Fruit fly (Drosophila melanogaster) whole organism, adult: ENCODE results near the gene Nup358.

Source experiments
- CG11617 ChIP-seq: fragments of 200-800 bp; sonication (Bioruptor generic); optimal IDR thresholded peaks from 2 replicates; lab custom pipeline; 2017; ENCODE audit warnings: mild to moderate bottlenecking, missing biosample characterization, missing genetic modification reagents, missing genetic modification characterization
- CG12768 ChIP-seq: fragments of 200-800 bp; sonication (Bioruptor generic); optimal IDR thresholded peaks from 2 replicates; lab custom pipeline; 2017; ENCODE audit warnings: missing biosample characterization, missing genetic modification characterization, mild to moderate bottlenecking, moderate library complexity, missing genetic modification reagents
- CG14711 ChIP-seq: fragments of 200-800 bp; sonication (Bioruptor generic); optimal IDR thresholded peaks from 2 replicates; lab custom pipeline; 2018; ENCODE audit warnings: missing biosample characterization, mild to moderate bottlenecking, missing genetic modification characterization, moderate library complexity
- CG1620 ChIP-seq: fragments of 200-800 bp; sonication (Bioruptor generic); optimal IDR thresholded peaks from 2 replicates; lab custom pipeline; 2016; ENCODE audit warnings: missing biosample characterization, missing genetic modification characterization
- CG33017 ChIP-seq: fragments of 200-800 bp; sonication (Bioruptor generic); optimal IDR thresholded peaks from 2 replicates; lab custom pipeline; 2018; ENCODE audit warnings: missing biosample characterization, mild to moderate bottlenecking, missing genetic modification characterization, moderate library complexity
- CG5204 ChIP-seq: fragments of 200-800 bp; sonication (Bioruptor generic); optimal IDR thresholded peaks from 2 replicates; lab custom pipeline; 2016; ENCODE audit warnings: missing biosample characterization, missing genetic modification characterization
- CG7045 ChIP-seq: fragments of 200-800 bp; sonication (Bioruptor generic); optimal IDR thresholded peaks from 2 replicates; lab custom pipeline; 2017; ENCODE audit warnings: missing biosample characterization, mild to moderate bottlenecking, missing genetic modification characterization
- CG7101 ChIP-seq: fragments of 200-800 bp; sonication (Bioruptor generic); optimal IDR thresholded peaks from 2 replicates; lab custom pipeline; 2018; ENCODE audit warnings: missing biosample characterization, mild to moderate bottlenecking, missing genetic modification characterization, moderate library complexity
- Clk ChIP-seq: fragments of 200-800 bp; sonication (Bioruptor generic); optimal IDR thresholded peaks from 2 replicates; lab custom pipeline; 2017; ENCODE audit warnings: missing biosample characterization, missing genetic modification characterization
- Crg-1 ChIP-seq: fragments of 200-800 bp; sonication (Bioruptor generic); optimal IDR thresholded peaks from 2 replicates; lab custom pipeline; 2016; ENCODE audit warnings: missing biosample characterization, missing genetic modification characterization
- Hr96 ChIP-seq: fragments of 200-800 bp; sonication (Bioruptor generic); optimal IDR thresholded peaks from 2 replicates; lab custom pipeline; 2016; ENCODE audit warnings: missing biosample characterization, missing genetic modification characterization
- Mnt ChIP-seq: fragments of 200-800 bp; sonication (Bioruptor generic); optimal IDR thresholded peaks from 2 replicates; lab custom pipeline; 2016; ENCODE audit warnings: missing biosample characterization, mild to moderate bottlenecking, missing genetic modification characterization
- bab1 ChIP-seq: fragments of 200-800 bp; sonication (Bioruptor generic); optimal IDR thresholded peaks from 3 replicates; lab custom pipeline; 2019; ENCODE audit warnings: missing biosample characterization, mild to moderate bottlenecking, missing genetic modification characterization, moderate library complexity
- cic ChIP-seq: fragments of 200-800 bp; sonication (Bioruptor generic); optimal IDR thresholded peaks from 2 replicates; lab custom pipeline; 2017; ENCODE audit warnings: missing biosample characterization, mild to moderate bottlenecking, missing genetic modification characterization, moderate library complexity
- cnc ChIP-seq, 2 experiments: fragments of >200 bp; optimal IDR thresholded peaks; 2 replicates each; lab custom pipeline; 2017
- kay ChIP-seq: fragments of 200-800 bp; sonication (Bioruptor generic); peaks from one replicate; lab custom pipeline; 2016; ENCODE audit warnings: missing biosample characterization, missing genetic modification characterization, borderline replicate concordance
- ovo ChIP-seq: fragments of 200-800 bp; sonication (Bioruptor generic); optimal IDR thresholded peaks from 2 replicates; lab custom pipeline; 2016; ENCODE audit warnings: missing biosample characterization, missing genetic modification characterization
- pad ChIP-seq: fragments of 200-800 bp; sonication (Bioruptor generic); optimal IDR thresholded peaks from 3 replicates; lab custom pipeline; 2017; ENCODE audit warnings: missing biosample characterization, missing genetic modification characterization, mild to moderate bottlenecking, moderate library complexity, missing genetic modification reagents
- tj ChIP-seq: fragments of 200-800 bp; sonication (Bioruptor generic); optimal IDR thresholded peaks from 3 replicates; lab custom pipeline; 2017; ENCODE audit warnings: missing biosample characterization, mild to moderate bottlenecking, missing genetic modification characterization, moderate library complexity
- toe ChIP-seq: fragments of 200-800 bp; sonication (Bioruptor generic); optimal IDR thresholded peaks from 2 replicates; lab custom pipeline; 2016; ENCODE audit warnings: missing biosample characterization, missing genetic modification characterization

The Nup358 gene

dm6 chr3R:25232271-25232989, 16.7 kb upstream of the Nup358 start, which contains the start of gene Cad96Cb:
TSS of gene Cad96Cb (minus strand) at chr3R:25232321.
- TF ChIP-seq CG12768 (GFP tag; lab: Kevin White, UChicago) (no peak), toe (no peak), Hr96 (GFP tag; lab: Kevin White, UChicago) (no peak), Mnt (no peak), Clk (GFP tag; lab: Kevin White, UChicago) (no peak), CG11617 (GFP tag; lab: Kevin White, UChicago) (no peak), cnc (optimal IDR thresholded peaks at IDR 0.05; lab: Kevin White, UChicago) (no peak), cic (GFP tag; lab: Kevin White, UChicago) (no peak), CG14711 (tag; lab: Kevin White, UChicago) (no peak), bab1 (GFP tag; lab: Kevin White, UChicago) (no peak), CG7101 (tag; lab: Kevin White, UChicago) (no peak), pad (GFP tag; lab: Kevin White, UChicago) (no peak), kay (GFP tag; lab: Kevin White, UChicago) (no peak), ovo (GFP tag; lab: Kevin White, UChicago) (no peak)

dm6 chr3R:25235362-25235761, 13.8 kb upstream of the Nup358 start, which contains the start of gene Sil1:
TSS of gene Sil1 (minus strand) at chr3R:25235529.
- no peak for TF ChIP-seq toe
- no peak for TF ChIP-seq CG12768 (GFP tag; lab: Kevin White, UChicago)
- TF ChIP-seq CG5204 (GFP tag; lab: Kevin White, UChicago), result no peak
- no peak for TF ChIP-seq CG14711 (tag; lab: Kevin White, UChicago)
- no peak for TF ChIP-seq cic (GFP tag; lab: Kevin White, UChicago)
- no peak for TF ChIP-seq CG7101 (tag; lab: Kevin White, UChicago)
- TF ChIP-seq pad (GFP tag; lab: Kevin White, UChicago), result no peak
- no peak for TF ChIP-seq CG11617 (GFP tag; lab: Kevin White, UChicago)
- no peak for TF ChIP-seq CG1620

- TF ChIP-seq CG14711 (tag; lab: Kevin White, UChicago) (no peak), Crg-1 (GFP tag; lab: Kevin White, UChicago) (no peak), cnc (optimal IDR thresholded peaks at IDR 0.05; lab: Kevin White, UChicago) (no peak), toe (no peak), pad (GFP tag; lab: Kevin White, UChicago) (no peak), kay (GFP tag; lab: Kevin White, UChicago) (no peak), bab1 (GFP tag; lab: Kevin White, UChicago) (no peak), CG1620 (no peak), CG7045 (no peak), cic (GFP tag; lab: Kevin White, UChicago) (no peak), CG7101 (tag; lab: Kevin White, UChicago) (no peak), CG11617 (GFP tag; lab: Kevin White, UChicago) (no peak), tj (no peak), ovo (GFP tag; lab: Kevin White, UChicago) (no peak), CG33017 (no peak), CG12768 (GFP tag; lab: Kevin White, UChicago) (no peak), Hr96 (GFP tag; lab: Kevin White, UChicago) (no peak), Mnt (no peak), Clk (GFP tag; lab: Kevin White, UChicago) (no peak)
Observed at dm6 chr3R:25236121-25236520, 13.0 kb upstream of the Nup358 start.

- TF ChIP-seq toe, result no peak
- TF ChIP-seq CG7045, result no peak
- TF ChIP-seq Hr96 (GFP tag; lab: Kevin White, UChicago), result no peak
- TF ChIP-seq cnc (optimal IDR thresholded peaks at IDR 0.05; lab: Kevin White, UChicago), result no peak
- no peak for TF ChIP-seq Crg-1 (GFP tag; lab: Kevin White, UChicago)
- TF ChIP-seq CG7101 (tag; lab: Kevin White, UChicago), result no peak
- TF ChIP-seq CG5204 (GFP tag; lab: Kevin White, UChicago), result no peak
- no peak for TF ChIP-seq CG1620
- no peak for TF ChIP-seq bab1 (GFP tag; lab: Kevin White, UChicago)
- TF ChIP-seq CG14711 (tag; lab: Kevin White, UChicago), result no peak
- TF ChIP-seq tj, result no peak
- TF ChIP-seq kay (GFP tag; lab: Kevin White, UChicago), result no peak
- no peak for TF ChIP-seq CG11617 (GFP tag; lab: Kevin White, UChicago)
- TF ChIP-seq pad (GFP tag; lab: Kevin White, UChicago), result no peak
- no peak for TF ChIP-seq CG33017
- TF ChIP-seq CG12768 (GFP tag; lab: Kevin White, UChicago), result no peak
Observed at dm6 chr3R:25237314-25237713, 11.8 kb upstream of the Nup358 start, which contains the start of gene Jhbp7. TSS of gene Jhbp7 (plus strand) at chr3R:25237614.

- no peak for TF ChIP-seq cnc (optimal IDR thresholded peaks at IDR 0.05; lab: Kevin White, UChicago)
- TF ChIP-seq Hr96 (GFP tag; lab: Kevin White, UChicago), result no peak
- no peak for TF ChIP-seq CG7101 (tag; lab: Kevin White, UChicago)
- no peak for TF ChIP-seq cic (GFP tag; lab: Kevin White, UChicago)
- no peak for TF ChIP-seq toe
- no peak for TF ChIP-seq CG33017
- TF ChIP-seq CG1620, result no peak
- TF ChIP-seq tj, result no peak
- TF ChIP-seq ovo (GFP tag; lab: Kevin White, UChicago), result no peak
- no peak for TF ChIP-seq Crg-1 (GFP tag; lab: Kevin White, UChicago)
- no peak for TF ChIP-seq Clk (GFP tag; lab: Kevin White, UChicago)
Observed at dm6 chr3R:25238771-25239700, 10.1 kb upstream of the Nup358 start.
